Worm (Caenorhabditis elegans) whole organism, L4 larva: Measurements from ENCODE around the gene T09A5.15.

Experiments used
- F26F4.8 ChIP-seq: fragments of 200-800 bp; sonication (Bioruptor generic); conservative IDR thresholded peaks from 2 replicates; pipeline ENCODE4 v1.3.6; 2022; ENCODE audit warnings: missing genetic modification characterization, missing compliant biosample characterization
- T20F7.1 ChIP-seq: fragments of 200-800 bp; sonication (Bioruptor generic); optimal IDR thresholded peaks from 2 replicates; lab custom pipeline; 2018; ENCODE audit warnings: mild to moderate bottlenecking, missing genetic modification characterization, missing compliant biosample characterization
- aha-1 ChIP-seq: fragments of 150-350 bp; peaks from one replicate; lab custom pipeline; 2014; ENCODE audit warnings: missing biosample characterization, missing genetic modification characterization
- ceh-20 ChIP-seq: fragments of 200-800 bp; sonication (Bioruptor generic); IDR thresholded peaks from 2 replicates; pipeline ENCODE4 v1.3.6; 2022; ENCODE audit warnings: missing genetic modification reagents, missing genetic modification characterization, missing compliant biosample characterization
- ceh-44 ChIP-seq: fragments of 200-800 bp; sonication (Bioruptor generic); IDR thresholded peaks from 2 replicates; pipeline ENCODE4 v1.3.6; 2022; ENCODE audit warnings: missing genetic modification reagents, missing genetic modification characterization, missing compliant biosample characterization
- ctbp-1 ChIP-seq: fragments of 200-800 bp; sonication (Bioruptor generic); IDR thresholded peaks from 2 replicates; pipeline ENCODE4 v1.3.6; 2022; ENCODE audit warnings: missing genetic modification reagents, missing genetic modification characterization, missing compliant biosample characterization
- daf-16 ChIP-seq, 3 experiments: sonication (generic microtip); optimal IDR thresholded peaks; 2 replicates each; lab custom pipeline; 2016 to 2017; ENCODE audit warnings: missing genetic modification characterization in 3 of 3, missing genetic modification reagents in 3 of 3, mild to moderate bottlenecking in 2 of 3, missing compliant biosample characterization in 2 of 3, missing biosample characterization in 1 of 3, moderate library complexity in 1 of 3
- daf-19 ChIP-seq: fragments of 200-800 bp; sonication (Bioruptor generic); conservative IDR thresholded peaks from 2 replicates; pipeline ENCODE4 v1.3.6; 2022; ENCODE audit warnings: missing genetic modification characterization, missing compliant biosample characterization
- daf-8 ChIP-seq: fragments of 200-800 bp; sonication (Bioruptor generic); IDR thresholded peaks from 2 replicates; pipeline ENCODE4 v1.3.6; 2022; ENCODE audit warnings: missing genetic modification characterization, missing compliant biosample characterization
- dmd-8 ChIP-seq: fragments of 200-800 bp; sonication (Bioruptor generic); IDR thresholded peaks from 2 replicates; pipeline ENCODE4 v1.3.6; 2022; ENCODE audit warnings: missing genetic modification characterization, missing compliant biosample characterization
- duxl-1 ChIP-seq: sonication (generic microtip); optimal IDR thresholded peaks from 2 replicates; lab custom pipeline; 2016; ENCODE audit warnings: mild to moderate bottlenecking, missing genetic modification characterization, moderate library complexity, missing compliant biosample characterization; ENCODE audit not compliant: poor library complexity
- dve-1 ChIP-seq: sonication (generic microtip); optimal IDR thresholded peaks from 2 replicates; lab custom pipeline; 2017; ENCODE audit warnings: antibody characterized with exemption, mild to moderate bottlenecking, missing genetic modification characterization, missing compliant biosample characterization; ENCODE audit not compliant: insufficient read depth
- fkh-10 ChIP-seq: fragments of 150-350 bp; optimal IDR thresholded peaks from 2 replicates; lab custom pipeline; 2014; ENCODE audit warnings: missing biosample characterization, missing genetic modification reagents, missing genetic modification characterization
- hlh-11 ChIP-seq: fragments of 200-800 bp; sonication (Bioruptor generic); optimal IDR thresholded peaks from 2 replicates; lab custom pipeline; 2018; ENCODE audit warnings: mild to moderate bottlenecking, missing genetic modification characterization, missing compliant biosample characterization
- hlh-30 ChIP-seq: sonication (generic microtip); optimal IDR thresholded peaks from 2 replicates; lab custom pipeline; 2017; ENCODE audit warnings: antibody characterized with exemption, mild to moderate bottlenecking, missing genetic modification characterization, missing compliant biosample characterization; ENCODE audit not compliant: insufficient read depth
- hmg-1.1 ChIP-seq: fragments of 200-800 bp; sonication (Bioruptor generic); IDR thresholded peaks from 2 replicates; pipeline ENCODE4 v1.3.6; 2022; ENCODE audit warnings: missing genetic modification reagents, missing genetic modification characterization, missing compliant biosample characterization
- lim-7 ChIP-seq: fragments of 200-800 bp; sonication (Bioruptor generic); IDR thresholded peaks from 2 replicates; pipeline ENCODE4 v1.3.6; 2022; ENCODE audit warnings: missing genetic modification characterization, missing compliant biosample characterization
- lsy-2 ChIP-seq, 2 experiments: fragments of 150-350 bp in 1 of 2; sonication (generic microtip) in 1 of 2; optimal IDR thresholded peaks; 2 replicates each; lab custom pipeline; 2014 to 2017; ENCODE audit warnings: missing biosample characterization in 2 of 2, missing genetic modification characterization in 2 of 2
- mdt-29 ChIP-seq: fragments of 200-800 bp; sonication (Bioruptor generic); IDR thresholded peaks from 2 replicates; pipeline ENCODE4 v1.3.6; 2022; ENCODE audit warnings: missing genetic modification reagents, missing genetic modification characterization, missing compliant biosample characterization
- mep-1 ChIP-seq: fragments of 150-350 bp; sonication (generic microtip); optimal IDR thresholded peaks from 3 replicates; lab custom pipeline; 2014; ENCODE audit warnings: missing biosample characterization, missing genetic modification characterization
- mes-2 ChIP-seq: sonication (generic microtip); optimal IDR thresholded peaks from 2 replicates; lab custom pipeline; 2016; ENCODE audit warnings: missing genotype, mild to moderate bottlenecking, missing genetic modification characterization, missing compliant biosample characterization; ENCODE audit not compliant: poor library complexity, severe bottlenecking
- nhr-102 ChIP-seq: sonication (generic microtip); optimal IDR thresholded peaks from 2 replicates; lab custom pipeline; 2016; ENCODE audit warnings: mild to moderate bottlenecking, missing genetic modification characterization, moderate library complexity, missing compliant biosample characterization
- nhr-28 ChIP-seq: fragments of 150-350 bp; optimal IDR thresholded peaks from 2 replicates; lab custom pipeline; 2014; ENCODE audit warnings: missing biosample characterization, missing genetic modification characterization
- nhr-48 ChIP-seq: sonication (generic microtip); optimal IDR thresholded peaks from 2 replicates; lab custom pipeline; 2016; ENCODE audit warnings: mild to moderate bottlenecking, missing genetic modification characterization, missing compliant biosample characterization
- nhr-6 ChIP-seq: fragments of 150-350 bp; optimal IDR thresholded peaks from 2 replicates; lab custom pipeline; 2014; ENCODE audit warnings: missing biosample characterization, missing genetic modification characterization
- nhr-76 ChIP-seq: fragments of 150-350 bp; optimal IDR thresholded peaks from 2 replicates; lab custom pipeline; 2014; ENCODE audit warnings: missing biosample characterization, missing genetic modification characterization
- nhr-77 ChIP-seq: fragments of 150-350 bp; optimal IDR thresholded peaks from 2 replicates; lab custom pipeline; 2014; ENCODE audit warnings: missing biosample characterization, missing genetic modification characterization
- php-3 ChIP-seq: fragments of 200-800 bp; sonication (Bioruptor generic); IDR thresholded peaks from 2 replicates; pipeline ENCODE4 v1.3.6; 2022; ENCODE audit warnings: missing genetic modification reagents, missing genetic modification characterization, missing compliant biosample characterization
- pqm-1 ChIP-seq: sonication (generic microtip); optimal IDR thresholded peaks from 2 replicates; lab custom pipeline; 2017; ENCODE audit warnings: missing biosample characterization, missing genetic modification characterization
- rbr-2 ChIP-seq: sonication (generic microtip); optimal IDR thresholded peaks from 2 replicates; lab custom pipeline; 2016; ENCODE audit warnings: missing genotype, missing genetic modification characterization, missing compliant biosample characterization
- spr-1 ChIP-seq: sonication (generic microtip); optimal IDR thresholded peaks from 2 replicates; lab custom pipeline; 2016; ENCODE audit warnings: mild to moderate bottlenecking, missing genetic modification characterization, missing compliant biosample characterization
- spr-3 ChIP-seq: fragments of 200-800 bp; sonication (Bioruptor generic); optimal IDR thresholded peaks from 2 replicates; lab custom pipeline; 2018; ENCODE audit warnings: mild to moderate bottlenecking, missing genetic modification characterization, missing compliant biosample characterization
- tag-97 ChIP-seq: fragments of 200-800 bp; sonication (Bioruptor generic); IDR thresholded peaks from 2 replicates; pipeline ENCODE4 v1.3.6; 2022; ENCODE audit warnings: missing genetic modification characterization, missing compliant biosample characterization
- tra-1 ChIP-seq: fragments of 200-800 bp; sonication (Bioruptor generic); IDR thresholded peaks from 2 replicates; pipeline ENCODE4 v1.3.6; 2022; ENCODE audit warnings: missing genetic modification reagents, missing genetic modification characterization, missing compliant biosample characterization
- unc-62 ChIP-seq, 3 experiments: fragments of 150-350 bp in 1 of 3; sonication (generic microtip); optimal IDR thresholded peaks in 2 of 3; peaks in 1 of 3; 1 replicate in 1 of 3; 2 replicates in 2 of 3; lab custom pipeline; 2014 to 2017; ENCODE audit warnings: missing biosample characterization in 3 of 3, missing genetic modification characterization in 3 of 3, missing genetic modification reagents in 3 of 3, missing genotype in 1 of 3
- zip-2 ChIP-seq: fragments of 150-350 bp; optimal IDR thresholded peaks from 2 replicates; lab custom pipeline; 2014; ENCODE audit warnings: missing biosample characterization, missing genetic modification characterization
- ztf-7 ChIP-seq: fragments of 150-350 bp; optimal IDR thresholded peaks from 2 replicates; lab custom pipeline; 2014; ENCODE audit warnings: missing biosample characterization, missing genetic modification characterization

The T09A5.15 gene

DNA sequence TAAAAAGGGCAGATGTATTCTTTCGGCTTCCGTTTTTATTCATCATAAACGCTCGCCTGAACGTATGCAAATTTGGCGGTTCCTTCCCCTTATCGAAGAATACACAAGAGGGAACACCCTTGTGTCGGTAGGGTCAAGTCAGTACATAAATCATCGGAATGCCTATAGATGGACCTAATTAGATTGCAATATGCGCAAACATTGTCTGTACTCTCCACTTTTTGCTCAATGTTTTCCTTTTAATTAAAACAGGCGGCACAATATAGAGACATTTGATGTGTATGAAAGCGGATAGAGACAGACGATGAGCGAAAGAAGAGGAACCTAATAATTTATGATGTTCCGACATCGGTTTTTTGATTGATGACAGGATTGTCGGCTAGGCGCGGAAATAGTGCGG is 43.5 kb upstream of the T09A5.15 start:
- TF ChIP-seq nhr-6 (tag; lab: Kevin White, UChicago) (peak; percentile 57), mes-2 (peak; percentile 19), unc-62 (GFP tag; optimal IDR thresholded peaks at IDR 0.05 in 1 of 2; lab: Kevin White, UChicago) (peak in 1 of 2 experiments; percentile 25), unc-62 (tag; optimal IDR thresholded peaks at IDR 0.05; lab: Kevin White, UChicago) (no peak), tag-97 (GFP tag; lab: Robert Waterston, UW) (no peak)

DNA sequence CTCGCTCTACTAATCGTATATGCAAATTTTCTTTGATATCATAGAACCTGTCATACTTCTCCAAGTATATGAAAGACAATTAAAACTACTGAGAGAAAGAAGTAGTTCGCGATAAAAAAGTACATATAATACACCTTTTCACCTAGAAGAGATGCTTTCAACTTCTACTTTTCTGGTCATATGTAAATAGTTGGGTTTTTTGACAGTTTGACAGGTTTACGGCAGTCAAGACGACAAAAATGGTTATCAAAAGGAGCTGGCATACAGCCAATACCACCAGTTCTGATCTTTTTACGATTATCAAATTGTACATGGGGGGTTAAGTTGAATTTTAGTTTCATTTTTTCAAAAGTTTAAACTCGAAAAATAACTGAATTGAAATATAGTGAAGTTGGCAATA is 42.8 kb upstream of the T09A5.15 start:
- TF ChIP-seq mdt-29 (GFP tag; lab: Robert Waterston, UW) (no peak), tag-97 (GFP tag; lab: Robert Waterston, UW) (no peak), php-3 (peak; percentile 96), duxl-1 (no peak), nhr-77 (peak; percentile 40), ctbp-1 (GFP tag; lab: Robert Waterston, UW) (no peak), spr-1 (tag; lab: Kevin White, UChicago) (no peak), hmg-1.1 (GFP tag; lab: Robert Waterston, UW) (no peak), nhr-28 (tag; lab: Kevin White, UChicago) (peak; percentile 73), nhr-6 (tag; lab: Kevin White, UChicago) (no peak), T20F7.1 (GFP tag; lab: Kevin White, UChicago) (no peak), hlh-30 (tag; lab: Kevin White, UChicago) (peak; percentile 7), nhr-48 (tag; lab: Kevin White, UChicago) (peak; percentile 34), daf-19 (GFP tag; lab: Robert Waterston, UW) (no peak), hlh-11 (peak; percentile 86), F26F4.8 (GFP tag; lab: Robert Waterston, UW) (no peak), unc-62 (GFP tag; optimal IDR thresholded peaks at IDR 0.05 in 1 of 2; lab: Kevin White, UChicago) (peak; percentile 8 to 73), unc-62 (tag; optimal IDR thresholded peaks at IDR 0.05; lab: Kevin White, UChicago) (no peak), ceh-20 (GFP tag; lab: Robert Waterston, UW) (no peak), zip-2 (tag; lab: Kevin White, UChicago) (no peak), ztf-7 (no peak), dve-1 (tag; lab: Kevin White, UChicago) (peak; percentile 93), nhr-76 (tag; lab: Kevin White, UChicago) (no peak), dmd-8 (GFP tag; lab: Robert Waterston, UW) (no peak), daf-8 (GFP tag; lab: Robert Waterston, UW) (no peak), lsy-2 (tag; optimal IDR thresholded peaks at IDR 0.05; lab: Kevin White, UChicago) (peak in 1 of 2 experiments; percentile 10), lim-7 (GFP tag; lab: Robert Waterston, UW) (no peak), aha-1 (peak; percentile 57), rbr-2 (tag; lab: Kevin White, UChicago) (no peak), daf-16 (GFP tag; optimal IDR thresholded peaks at IDR 0.05; lab: Kevin White, UChicago) (no peak), daf-16 (tag; optimal IDR thresholded peaks at IDR 0.05; lab: Kevin White, UChicago) (peak; percentile 90), fkh-10 (GFP tag; lab: Kevin White, UChicago) (no peak), pqm-1 (tag; lab: Kevin White, UChicago) (peak; percentile 89), spr-3 (GFP tag; lab: Kevin White, UChicago) (no peak), ceh-44 (GFP tag; lab: Robert Waterston, UW) (no peak), tra-1 (GFP tag; lab: Robert Waterston, UW) (peak; percentile 84), nhr-102 (tag; lab: Kevin White, UChicago) (peak; percentile 29)
- TF ChIP-seq, all 104 proteins: peak for 14

DNA sequence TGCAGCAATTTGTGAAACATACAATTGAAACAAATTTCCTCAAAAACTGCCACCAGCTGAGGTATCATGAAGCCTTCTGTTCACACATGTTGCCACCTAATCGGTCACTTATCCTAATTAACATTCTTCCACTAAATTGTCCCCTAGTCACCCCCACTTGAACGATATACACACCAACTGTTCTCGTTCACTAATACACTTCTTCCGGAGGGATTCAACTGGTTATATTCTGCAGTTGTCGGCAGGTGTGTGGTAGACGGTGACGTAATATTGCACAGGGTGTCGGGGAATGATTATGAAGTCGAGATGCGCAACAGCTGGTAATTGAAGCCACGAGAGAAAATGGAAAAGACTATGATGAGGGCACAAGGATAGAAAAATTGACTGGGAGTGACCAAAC is 42.4 kb upstream of the T09A5.15 start:
- no peak for TF ChIP-seq mep-1 (tag; lab: Kevin White, UChicago)
